Fruit fly (Drosophila melanogaster) whole organism, embryonic: ENCODE measurements around the gene CG33502.

Experiments
- Abd-B ChIP-seq: fragments of 200-800 bp; sonication (Bioruptor generic); optimal IDR thresholded peaks from 2 replicates; lab custom pipeline; 2018; ENCODE audit warnings: missing biosample characterization, mild to moderate bottlenecking, missing genetic modification characterization, moderate library complexity
- Atf-2 ChIP-seq: fragments of 200-800 bp; sonication (Bioruptor generic); optimal IDR thresholded peaks from 2 replicates; lab custom pipeline; 2016; ENCODE audit warnings: missing biosample characterization, missing genetic modification characterization
- BtbVII ChIP-seq: fragments of 200-800 bp; sonication (Bioruptor generic); optimal IDR thresholded peaks from 3 replicates; lab custom pipeline; 2017; ENCODE audit warnings: missing biosample characterization, mild to moderate bottlenecking, missing genetic modification characterization
- CG1024 ChIP-seq: fragments of 200-800 bp; sonication (Bioruptor generic); IDR thresholded peaks from 2 replicates; pipeline ENCODE4 v1.3.6; 2022; ENCODE audit warnings: missing biosample characterization, missing genetic modification characterization
- CG11085 ChIP-seq: fragments of 200-800 bp; sonication (Bioruptor generic); IDR thresholded peaks from 2 replicates; pipeline ENCODE4 v1.3.6; 2022; ENCODE audit warnings: missing biosample characterization, missing genetic modification characterization
- CG12219 ChIP-seq: fragments of 200-800 bp; sonication (Bioruptor generic); optimal IDR thresholded peaks from 3 replicates; lab custom pipeline; 2018; ENCODE audit warnings: missing biosample characterization, mild to moderate bottlenecking, missing genetic modification characterization
- CG14014 ChIP-seq: fragments of 200-800 bp; sonication (Bioruptor generic); IDR thresholded peaks from 2 replicates; pipeline ENCODE4 v1.3.6; 2022; ENCODE audit warnings: missing biosample characterization, missing genetic modification characterization
- CG15514 ChIP-seq: fragments of 200-800 bp; sonication (Bioruptor generic); optimal IDR thresholded peaks from 3 replicates; lab custom pipeline; 2017; ENCODE audit warnings: missing biosample characterization, missing genetic modification characterization, mild to moderate bottlenecking, moderate library complexity, missing genetic modification reagents
- CG18262 ChIP-seq: fragments of 200-800 bp; optimal IDR thresholded peaks from 3 replicates; lab custom pipeline; 2019; ENCODE audit warnings: missing biosample characterization, mild to moderate bottlenecking, missing genetic modification characterization, moderate library complexity
- CG18619 ChIP-seq: fragments of 200-800 bp; sonication (Bioruptor generic); optimal IDR thresholded peaks from 3 replicates; lab custom pipeline; 2017; ENCODE audit warnings: missing biosample characterization, mild to moderate bottlenecking, missing genetic modification characterization
- CG30431 ChIP-seq: fragments of 200-800 bp; sonication (Bioruptor generic); optimal IDR thresholded peaks from 2 replicates; lab custom pipeline; 2017; ENCODE audit warnings: missing biosample characterization, missing genetic modification characterization
- CG31388 ChIP-seq: fragments of 200-800 bp; sonication (Bioruptor generic); optimal IDR thresholded peaks from 2 replicates; lab custom pipeline; 2016; ENCODE audit warnings: missing biosample characterization, missing genetic modification characterization
- CG32772 ChIP-seq: fragments of 200-800 bp; sonication (Bioruptor generic); IDR thresholded peaks from 2 replicates; pipeline ENCODE4 v1.3.6; 2022; ENCODE audit warnings: missing biosample characterization, missing genetic modification characterization
- CG34422 ChIP-seq: fragments of 200-800 bp; sonication (Bioruptor generic); IDR thresholded peaks from 3 replicates; pipeline ENCODE4 v1.3.6; 2022; ENCODE audit warnings: missing biosample characterization, missing genetic modification characterization
- CG3995 ChIP-seq: fragments of 200-800 bp; sonication (Bioruptor generic); optimal IDR thresholded peaks from 3 replicates; lab custom pipeline; 2016; ENCODE audit warnings: missing biosample characterization, missing genetic modification characterization
- CG42726 ChIP-seq: fragments of 200-800 bp; sonication (Bioruptor generic); IDR thresholded peaks from 2 replicates; pipeline ENCODE4 v1.3.6; 2022; ENCODE audit warnings: missing biosample characterization, missing genetic modification characterization; ENCODE audit not compliant: partially characterized antibody
- CG4282 ChIP-seq: fragments of 200-800 bp; sonication (Bioruptor generic); optimal IDR thresholded peaks from 2 replicates; lab custom pipeline; 2016; ENCODE audit warnings: missing biosample characterization, missing genetic modification characterization
- CG7786 ChIP-seq: fragments of 200-800 bp; sonication (Bioruptor generic); optimal IDR thresholded peaks from 2 replicates; lab custom pipeline; 2016; ENCODE audit warnings: missing biosample characterization, missing genetic modification characterization
- CG7963 ChIP-seq: fragments of 200-800 bp; sonication (Bioruptor generic); IDR thresholded peaks from 3 replicates; pipeline ENCODE4 v1.3.6; 2022; ENCODE audit warnings: missing biosample characterization, missing genetic modification characterization; ENCODE audit not compliant: partially characterized antibody
- CG8089 ChIP-seq: fragments of 200-800 bp; sonication (Bioruptor generic); optimal IDR thresholded peaks from 3 replicates; lab custom pipeline; 2016; ENCODE audit warnings: missing biosample characterization, missing genetic modification characterization
- CG8388 ChIP-seq: fragments of 200-800 bp; sonication (Bioruptor generic); optimal IDR thresholded peaks from 2 replicates; lab custom pipeline; 2019; ENCODE audit warnings: missing biosample characterization, mild to moderate bottlenecking, missing genetic modification characterization, moderate library complexity
- CG9932 ChIP-seq: fragments of 200-800 bp; sonication (Bioruptor generic); IDR thresholded peaks from 2 replicates; pipeline ENCODE4 v1.3.6; 2022; ENCODE audit warnings: missing biosample characterization, missing genetic modification characterization
- CHES-1-like ChIP-seq: fragments of 200-800 bp; sonication (Bioruptor generic); optimal IDR thresholded peaks from 2 replicates; lab custom pipeline; 2016; ENCODE audit warnings: missing biosample characterization, missing genetic modification characterization
- Chrac-16 ChIP-seq: fragments of 200-800 bp; sonication (Bioruptor generic); optimal IDR thresholded peaks from 3 replicates; lab custom pipeline; 2016; ENCODE audit warnings: missing biosample characterization, missing genetic modification characterization
- Doc3 ChIP-seq: fragments of 200-800 bp; sonication (Bioruptor generic); IDR thresholded peaks from 3 replicates; pipeline ENCODE4 v1.3.6; 2022; ENCODE audit warnings: missing biosample characterization, missing genetic modification characterization; ENCODE audit not compliant: partially characterized antibody
- Ets97D ChIP-seq: fragments of 200-800 bp; sonication (Bioruptor generic); optimal IDR thresholded peaks from 3 replicates; lab custom pipeline; 2016; ENCODE audit warnings: missing biosample characterization, missing genetic modification characterization
- Fer3 ChIP-seq: fragments of 200-800 bp; sonication (Bioruptor generic); optimal IDR thresholded peaks from 2 replicates; lab custom pipeline; 2018; ENCODE audit warnings: missing biosample characterization, mild to moderate bottlenecking, missing genetic modification characterization, moderate library complexity
- GATAe ChIP-seq: fragments of 200-800 bp; sonication (Bioruptor generic); conservative IDR thresholded peaks from 2 replicates; pipeline ENCODE4 v1.3.6; 2022; ENCODE audit warnings: missing biosample characterization, missing genetic modification characterization
- Gsc ChIP-seq: fragments of 200-800 bp; sonication (Bioruptor generic); IDR thresholded peaks from 2 replicates; pipeline ENCODE4 v1.3.6; 2022; ENCODE audit warnings: missing biosample characterization, missing genetic modification characterization
- Hmr ChIP-seq: fragments of 200-800 bp; sonication (Bioruptor generic); optimal IDR thresholded peaks from 3 replicates; lab custom pipeline; 2017; ENCODE audit warnings: mild to moderate bottlenecking, missing biosample characterization, missing genetic modification reagents, missing genetic modification characterization
- Hmx ChIP-seq: fragments of 200-800 bp; sonication (Bioruptor generic); optimal IDR thresholded peaks from 2 replicates; lab custom pipeline; 2016; ENCODE audit warnings: missing biosample characterization, missing genetic modification characterization
- Nf-YA ChIP-seq: fragments of 200-800 bp; sonication (Bioruptor generic); IDR thresholded peaks from 2 replicates; pipeline ENCODE4 v1.3.6; 2022; ENCODE audit warnings: missing biosample characterization, missing genetic modification characterization
- Oli ChIP-seq: fragments of 200-800 bp; sonication (Bioruptor generic); optimal IDR thresholded peaks from 2 replicates; lab custom pipeline; 2018; ENCODE audit warnings: missing biosample characterization, mild to moderate bottlenecking, missing genetic modification characterization, moderate library complexity
- PHDP ChIP-seq: fragments of 200-800 bp; sonication (Bioruptor generic); optimal IDR thresholded peaks from 3 replicates; lab custom pipeline; 2018; ENCODE audit warnings: missing biosample characterization, mild to moderate bottlenecking, missing genetic modification characterization, moderate library complexity
- Sry-δ ChIP-seq: fragments of 200-800 bp; sonication (Bioruptor generic); optimal IDR thresholded peaks from 2 replicates; lab custom pipeline; 2016; ENCODE audit warnings: missing biosample characterization, missing genetic modification characterization
- ac ChIP-seq: fragments of 200-800 bp; sonication (Bioruptor generic); optimal IDR thresholded peaks from 3 replicates; lab custom pipeline; 2017; ENCODE audit warnings: missing biosample characterization, mild to moderate bottlenecking, missing genetic modification characterization
- exex ChIP-seq: fragments of 200-800 bp; sonication (Bioruptor generic); optimal IDR thresholded peaks from 4 replicates; lab custom pipeline; 2018; ENCODE audit warnings: missing biosample characterization, mild to moderate bottlenecking, missing genetic modification characterization, moderate library complexity
- gcm ChIP-seq: fragments of 200-800 bp; sonication (Bioruptor generic); optimal IDR thresholded peaks from 2 replicates; lab custom pipeline; 2019; ENCODE audit warnings: missing biosample characterization, mild to moderate bottlenecking, missing genetic modification characterization, moderate library complexity
- jing ChIP-seq: fragments of 200-800 bp; sonication (Bioruptor generic); optimal IDR thresholded peaks from 2 replicates; lab custom pipeline; 2018; ENCODE audit warnings: missing biosample characterization, mild to moderate bottlenecking, missing genetic modification characterization
- kni ChIP-seq: fragments of 200-800 bp; sonication (Bioruptor generic); optimal IDR thresholded peaks from 3 replicates; lab custom pipeline; 2017; ENCODE audit warnings: mild to moderate bottlenecking, missing biosample characterization, missing genetic modification reagents, missing genetic modification characterization
- lola ChIP-seq, 3 experiments: fragments of >200 bp in 2 of 3; fragments of 200-800 bp in 1 of 3; sonication (Bioruptor generic) in 1 of 3; optimal IDR thresholded peaks; 2 replicates each; lab custom pipeline; 2017 to 2019; ENCODE audit warnings: missing biosample characterization in 3 of 3, missing genetic modification characterization in 3 of 3, mild to moderate bottlenecking in 1 of 3, moderate library complexity in 1 of 3
- pan ChIP-seq, 4 experiments: fragments of >200 bp in 3 of 4; fragments of 200-800 bp in 1 of 4; sonication (Bioruptor generic) in 1 of 4; optimal IDR thresholded peaks in 3 of 4; IDR thresholded peaks in 1 of 4; 2 replicates each; pipeline versions ENCODE4 v1.3.6 to Lab custom; 2017 to 2022; ENCODE audit warnings: missing biosample characterization in 2 of 4, missing genetic modification characterization in 2 of 4, mixed read lengths in 1 of 4
- peb ChIP-seq: fragments of 200-800 bp; sonication (Bioruptor generic); IDR thresholded peaks from 2 replicates; pipeline ENCODE4 v1.3.6; 2022; ENCODE audit warnings: missing biosample characterization, missing genetic modification characterization
- pzg ChIP-seq: fragments of 200-800 bp; sonication (Bioruptor generic); optimal IDR thresholded peaks from 3 replicates; lab custom pipeline; 2018; ENCODE audit warnings: missing biosample characterization, mild to moderate bottlenecking, missing genetic modification characterization, moderate library complexity
- sc ChIP-seq, 3 experiments: fragments of >200 bp in 2 of 3; fragments of 200-800 bp in 1 of 3; sonication (Bioruptor generic) in 1 of 3; optimal IDR thresholded peaks; 2 replicates in 2 of 3; 3 replicates in 1 of 3; lab custom pipeline; 2017; ENCODE audit warnings: mild to moderate bottlenecking in 1 of 3, missing biosample characterization in 1 of 3, missing genetic modification characterization in 1 of 3, missing genetic modification reagents in 1 of 3
- seq ChIP-seq: fragments of 200-800 bp; sonication (Bioruptor generic); IDR thresholded peaks from 2 replicates; pipeline ENCODE4 v1.3.6; 2022; ENCODE audit warnings: missing biosample characterization, missing genetic modification characterization
- sob ChIP-seq: fragments of 200-800 bp; sonication (Bioruptor generic); IDR thresholded peaks from 2 replicates; pipeline ENCODE4 v1.3.6; 2022; ENCODE audit warnings: missing biosample characterization, missing genetic modification characterization
- ssp ChIP-seq: fragments of 200-800 bp; sonication (Bioruptor generic); IDR thresholded peaks from 2 replicates; pipeline ENCODE4 v1.3.6; 2022; ENCODE audit warnings: missing biosample characterization, missing genetic modification characterization
- zen2 ChIP-seq: fragments of 200-800 bp; sonication (Bioruptor generic); IDR thresholded peaks from 3 replicates; pipeline ENCODE4 v1.3.6; 2022; ENCODE audit warnings: missing biosample characterization, missing genetic modification characterization; ENCODE audit not compliant: partially characterized antibody

The CG33502 gene

dm6 chrX:21631452-21631851 is 20.1 kb upstream of the CG33502 start (continued):
- TF ChIP-seq ssp (no peak; the same call in 1 of the 2 replicates), BtbVII (GFP tag; lab: Kevin White, UChicago) (peak; percentile 53), lola (GFP tag; optimal IDR thresholded peaks at IDR 0.05; lab: Kevin White, UChicago) (peak in 1 of 3 experiments; percentile 76), CG32772 (GFP tag; lab: Robert Waterston, UW) (no peak), ac (GFP tag; lab: Kevin White, UChicago) (peak; percentile 9), CG30431 (peak; percentile 52), Hmx (GFP tag; lab: Kevin White, UChicago) (no peak), sob (GFP tag; lab: Robert Waterston, UW) (no peak), CG15514 (GFP tag; lab: Kevin White, UChicago) (peak; percentile 9), CG34422 (GFP tag; lab: Robert Waterston, UW) (no peak; the same call in 1 of the 3 replicates), CG7786 (GFP tag; lab: Kevin White, UChicago) (peak; percentile 52), Oli (tag; lab: Kevin White, UChicago) (peak; percentile 70), CG12219 (peak; percentile 76), CG31388 (GFP tag; lab: Kevin White, UChicago) (no peak), Atf-2 (GFP tag; lab: Kevin White, UChicago) (peak; percentile 73), CG4282 (no peak), CG18262 (tag; lab: Kevin White, UChicago) (peak; percentile 82), sc (optimal IDR thresholded peaks at IDR 0.05; lab: Kevin White, UChicago) (no peak), sc (GFP tag; optimal IDR thresholded peaks at IDR 0.05; lab: Kevin White, UChicago) (peak; percentile 51), jing (GFP tag; lab: Kevin White, UChicago) (peak; percentile 5), PHDP (tag; lab: Kevin White, UChicago) (peak; percentile 81), Fer3 (tag; lab: Kevin White, UChicago) (peak; percentile 62), CG3995 (GFP tag; lab: Kevin White, UChicago) (no peak), CG8089 (GFP tag; lab: Kevin White, UChicago) (peak; percentile 69), Chrac-16 (GFP tag; lab: Kevin White, UChicago) (peak; percentile 68), exex (no peak), peb (no peak), CG11085 (no peak), Doc3 (GFP tag; lab: Robert Waterston, UW) (no peak), zen2 (GFP tag; lab: Robert Waterston, UW) (no peak), CG1024 (0 out of 2 replicates have a peak, but pooled peaks have one; percentile 24), gcm (GFP tag; lab: Kevin White, UChicago) (peak; percentile 77), kni (peak; percentile 75), seq (no peak), CG14014 (no peak), pan (optimal IDR thresholded peaks at IDR 0.05; lab: Kevin White, UChicago) (no peak), pan (GFP tag; optimal IDR thresholded peaks at IDR 0.05 in 1 of 2, IDR thresholded peaks at IDR 0.05 in 1 of 2) (no peak), CHES-1-like (peak; percentile 38), Gsc (GFP tag; lab: Robert Waterston, UW) (no peak), Ets97D (GFP tag; lab: Kevin White, UChicago) (peak; percentile 36), Sry-δ (GFP tag; lab: Kevin White, UChicago) (peak; percentile 16), Hmr (GFP tag; lab: Kevin White, UChicago) (peak; percentile 52), Nf-YA (GFP tag; lab: Robert Waterston, UW) (0 out of 2 replicates have a peak, but pooled peaks have one; percentile 18), CG42726 (GFP tag; lab: Robert Waterston, UW) (no peak), CG7963 (GFP tag; lab: Robert Waterston, UW) (no peak), Abd-B (GFP tag; lab: Kevin White, UChicago) (peak; percentile 56), GATAe (GFP tag; lab: Robert Waterston, UW) (no peak), CG8388 (GFP tag; lab: Kevin White, UChicago) (peak; percentile 73), pzg (GFP tag; lab: Kevin White, UChicago) (peak; percentile 14), CG9932 (GFP tag; lab: Robert Waterston, UW) (no peak; the same call in 1 of the 2 replicates), CG18619 (GFP tag; lab: Kevin White, UChicago) (peak; percentile 48)
